1 fruit fly cellular context compared by ENCODE assay signal in the genomic region with DNA sequence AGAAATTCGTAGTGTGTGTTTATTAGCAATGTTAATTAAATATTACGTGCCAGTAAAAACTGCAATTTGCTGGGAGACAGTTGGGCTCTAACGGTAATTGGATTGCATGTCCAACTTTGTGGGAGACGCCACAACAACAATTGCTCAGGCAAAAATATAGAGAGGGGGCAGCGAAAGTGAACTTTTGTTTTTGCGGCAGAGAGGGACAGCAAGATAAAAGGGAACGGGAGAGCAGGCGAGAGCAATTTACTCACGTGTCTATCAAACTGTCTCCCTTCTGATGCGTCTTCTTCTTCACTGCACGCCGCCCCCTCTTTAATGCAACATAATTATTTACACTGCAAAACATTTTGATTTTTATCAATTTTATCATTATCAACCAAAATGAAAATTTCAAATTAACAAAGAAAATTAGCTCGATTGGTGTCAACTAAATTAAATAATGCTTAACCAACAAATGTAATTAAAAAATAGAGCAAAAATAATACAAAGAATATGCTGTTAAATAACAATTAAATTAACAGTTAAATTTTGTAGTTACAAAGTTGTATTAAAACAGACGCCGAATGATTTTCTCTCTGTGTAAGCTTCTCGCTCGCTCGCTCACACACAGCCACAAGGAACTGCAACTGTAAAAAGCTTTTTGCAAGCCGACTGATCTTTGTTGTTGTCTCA.
TF ChIP-seq lines count a peak whose summit lies in the region.

No protein-coding gene starts in this region.

TF ChIP-seq in whole organism, embryonic, 481 proteins besides CTCF, POLR2A, EP300 and RAD21 (continued from another document and continues in another):
- peak; percentile 66 for TF ChIP-seq Ada2b (GFP tag; IDR thresholded peaks at IDR 0.05; lab: Robert Waterston, UW)
- peak; percentile 68 for TF ChIP-seq CG12942 (GFP tag; optimal IDR thresholded peaks at IDR 0.05; lab: Kevin White, UChicago)
- no peak for TF ChIP-seq pan (optimal IDR thresholded peaks at IDR 0.05; lab: Kevin White, UChicago)
- TF ChIP-seq pan (GFP tag; optimal IDR thresholded peaks at IDR 0.05 in 1 of 2, IDR thresholded peaks at IDR 0.05 in 1 of 2): peak in 1 of 2 experiments; percentile 60
- TF ChIP-seq CkIIα-i1 (GFP tag; IDR thresholded peaks at IDR 0.05; lab: Robert Waterston, UW): no peak
- peak; percentile 63; the same call in 2 of the 3 replicates for TF ChIP-seq CG3726 (GFP tag; IDR thresholded peaks at IDR 0.05; lab: Robert Waterston, UW)
- TF ChIP-seq peb (GFP tag; IDR thresholded peaks at IDR 0.05; lab: Robert Waterston, UW): peak; percentile 50; the same call in 1 of the 2 replicates
- TF ChIP-seq unpg (GFP tag; optimal IDR thresholded peaks at IDR 0.05; lab: Kevin White, UChicago): peak; percentile 84
- TF ChIP-seq Kr (GFP tag; optimal IDR thresholded peaks at IDR 0.05; lab: Kevin White, UChicago): no peak
- peak; percentile 84 for TF ChIP-seq gsb-n (tag; optimal IDR thresholded peaks at IDR 0.05; lab: Kevin White, UChicago)
- no peak for TF ChIP-seq amos (GFP tag; IDR thresholded peaks at IDR 0.05; lab: Robert Waterston, UW; ENCODE audit: partially characterized antibody)
- TF ChIP-seq CG10959 (GFP tag; IDR thresholded peaks at IDR 0.05; lab: Robert Waterston, UW): peak; percentile 64
- TF ChIP-seq tll (GFP tag; optimal IDR thresholded peaks at IDR 0.05; lab: Kevin White, UChicago): no peak
- peak; percentile 74 for TF ChIP-seq Atf-2 (GFP tag; optimal IDR thresholded peaks at IDR 0.05; lab: Kevin White, UChicago)
- TF ChIP-seq CG6813 (GFP tag; optimal IDR thresholded peaks at IDR 0.05; lab: Kevin White, UChicago): peak; percentile 66
- TF ChIP-seq yki (optimal IDR thresholded peaks at IDR 0.05; lab: Kevin White, UChicago): no peak
- peak; percentile 39 for TF ChIP-seq Max (GFP tag; optimal IDR thresholded peaks at IDR 0.05; lab: Kevin White, UChicago)
- TF ChIP-seq PHDP (tag; optimal IDR thresholded peaks at IDR 0.05; lab: Kevin White, UChicago): peak; percentile 73
- TF ChIP-seq NFAT (GFP tag; IDR thresholded peaks at IDR 0.05; lab: Robert Waterston, UW): no peak
- no peak for TF ChIP-seq Doc3 (GFP tag; IDR thresholded peaks at IDR 0.05; lab: Robert Waterston, UW; ENCODE audit: partially characterized antibody)
- TF ChIP-seq CG14860 (GFP tag; IDR thresholded peaks at IDR 0.05; lab: Robert Waterston, UW; ENCODE audit: partially characterized antibody): no peak
- peak; percentile 40 for TF ChIP-seq Vsx1 (GFP tag; optimal IDR thresholded peaks at IDR 0.05; lab: Kevin White, UChicago)
- TF ChIP-seq CG17385 (GFP tag; optimal IDR thresholded peaks at IDR 0.05; lab: Kevin White, UChicago): peak; percentile 77
- TF ChIP-seq Dbx (GFP tag; IDR thresholded peaks at IDR 0.05; lab: Robert Waterston, UW): no peak
- TF ChIP-seq CG2129 (GFP tag; IDR thresholded peaks at IDR 0.05; lab: Robert Waterston, UW; ENCODE audit: partially characterized antibody): no peak
- peak; percentile 43 for TF ChIP-seq chn (GFP tag; optimal IDR thresholded peaks at IDR 0.05; lab: Kevin White, UChicago)
- peak; percentile 55 for TF ChIP-seq scrt (GFP tag; optimal IDR thresholded peaks at IDR 0.05; lab: Kevin White, UChicago)
- TF ChIP-seq NK7.1 (GFP tag; optimal IDR thresholded peaks at IDR 0.05; lab: Kevin White, UChicago): no peak
- peak; percentile 55 for TF ChIP-seq CG13123 (GFP tag; optimal IDR thresholded peaks at IDR 0.05; lab: Kevin White, UChicago)
- TF ChIP-seq CG10565 (GFP tag; optimal IDR thresholded peaks at IDR 0.05; lab: Kevin White, UChicago): peak; percentile 13
- TF ChIP-seq sob (GFP tag; IDR thresholded peaks at IDR 0.05; lab: Robert Waterston, UW): peak; percentile 64
- TF ChIP-seq Hsf (GFP tag; optimal IDR thresholded peaks at IDR 0.05; lab: Kevin White, UChicago): peak; percentile 72
- TF ChIP-seq CG12769 (tag; optimal IDR thresholded peaks at IDR 0.05; lab: Kevin White, UChicago): no peak
- TF ChIP-seq CG10321 (GFP tag; IDR thresholded peaks at IDR 0.05; lab: Robert Waterston, UW): peak; percentile 15; the same call in 1 of the 2 replicates
- peak; percentile 50; the same call in 1 of the 2 replicates for TF ChIP-seq CG5953 (GFP tag; IDR thresholded peaks at IDR 0.05; lab: Robert Waterston, UW)
- peak; percentile 64 for TF ChIP-seq Hr3 (GFP tag; optimal IDR thresholded peaks at IDR 0.05; lab: Kevin White, UChicago)
- TF ChIP-seq tgo (GFP tag; IDR thresholded peaks at IDR 0.05; lab: Robert Waterston, UW): peak; percentile 41; the same call in 1 of the 3 replicates
- TF ChIP-seq hbn (GFP tag; IDR thresholded peaks at IDR 0.05; lab: Robert Waterston, UW; ENCODE audit: partially characterized antibody): no peak
- no peak for TF ChIP-seq CG11085 (GFP tag; IDR thresholded peaks at IDR 0.05; lab: Robert Waterston, UW)
- no peak for TF ChIP-seq B-H2 (GFP tag; optimal IDR thresholded peaks at IDR 0.05; lab: Kevin White, UChicago)
- no peak for TF ChIP-seq CG7357 (GFP tag; IDR thresholded peaks at IDR 0.05; lab: Robert Waterston, UW)
- TF ChIP-seq CG12391 (tag; optimal IDR thresholded peaks at IDR 0.05; lab: Kevin White, UChicago): peak; percentile 88
- TF ChIP-seq Bteb2 (GFP tag; optimal IDR thresholded peaks at IDR 0.05; lab: Kevin White, UChicago): peak; percentile 45
- peak; percentile 69 for TF ChIP-seq CG18619 (GFP tag; optimal IDR thresholded peaks at IDR 0.05; lab: Kevin White, UChicago)
- peak; percentile 33 for TF ChIP-seq CG6854 (GFP tag; optimal IDR thresholded peaks at IDR 0.05; lab: Kevin White, UChicago)
- TF ChIP-seq oc (tag; optimal IDR thresholded peaks at IDR 0.05; lab: Kevin White, UChicago): peak; percentile 81
- TF ChIP-seq gt (GFP tag; IDR thresholded peaks at IDR 0.05; lab: Robert Waterston, UW): 0 out of 2 replicates have a peak, but pooled peaks have one; percentile 52
- no peak for TF ChIP-seq psq (GFP tag; optimal IDR thresholded peaks at IDR 0.05; lab: Kevin White, UChicago)
- TF ChIP-seq Dll (GFP tag; IDR thresholded peaks at IDR 0.05; lab: Robert Waterston, UW; ENCODE audit: partially characterized antibody): no peak
- no peak for TF ChIP-seq disco-r (GFP tag; optimal IDR thresholded peaks at IDR 0.05; lab: Kevin White, UChicago)
- TF ChIP-seq dimm (GFP tag; IDR thresholded peaks at IDR 0.05; lab: Robert Waterston, UW): peak; percentile 30; the same call in 1 of the 2 replicates
- no peak for TF ChIP-seq Hand (GFP tag; optimal IDR thresholded peaks at IDR 0.05; lab: Kevin White, UChicago)
- TF ChIP-seq Side (GFP tag; optimal IDR thresholded peaks at IDR 0.05; lab: Kevin White, UChicago): peak; percentile 38
- TF ChIP-seq zfh2 (GFP tag; optimal IDR thresholded peaks at IDR 0.05; lab: Kevin White, UChicago): no peak
- TF ChIP-seq CG17359 (tag; optimal IDR thresholded peaks at IDR 0.05; lab: Kevin White, UChicago): peak; percentile 94
- peak; percentile 61; the same call in 1 of the 3 replicates for TF ChIP-seq jigr1 (GFP tag; IDR thresholded peaks at IDR 0.05; lab: Robert Waterston, UW)
- peak; percentile 87 for TF ChIP-seq bcd (GFP tag; optimal IDR thresholded peaks at IDR 0.05; lab: Kevin White, UChicago)
- peak; percentile 39 for TF ChIP-seq pum (GFP tag; optimal IDR thresholded peaks at IDR 0.05; lab: Kevin White, UChicago)
- TF ChIP-seq CG14050 (GFP tag; IDR thresholded peaks at IDR 0.05; lab: Robert Waterston, UW): peak; percentile 69
- TF ChIP-seq sug (tag; optimal IDR thresholded peaks at IDR 0.05; lab: Kevin White, UChicago): peak; percentile 35
- TF ChIP-seq nom (GFP tag; optimal IDR thresholded peaks at IDR 0.05; lab: Kevin White, UChicago): peak; percentile 84
- peak; percentile 98 for TF ChIP-seq Blimp-1 (GFP tag; optimal IDR thresholded peaks at IDR 0.05; lab: Kevin White, UChicago)
- TF ChIP-seq salm (tag; optimal IDR thresholded peaks at IDR 0.05; lab: Kevin White, UChicago): peak; percentile 58
- peak; percentile 90 for TF ChIP-seq Asciz (GFP tag; optimal IDR thresholded peaks at IDR 0.05; lab: Kevin White, UChicago)
- no peak for TF ChIP-seq Bdp1 (GFP tag; optimal IDR thresholded peaks at IDR 0.05; lab: Kevin White, UChicago)
- TF ChIP-seq run (tag; optimal IDR thresholded peaks at IDR 0.05; lab: Kevin White, UChicago): peak; percentile 66
- TF ChIP-seq CG14441 (GFP tag; IDR thresholded peaks at IDR 0.05; lab: Robert Waterston, UW): peak; percentile 71
- TF ChIP-seq Ssrp (tag; optimal IDR thresholded peaks at IDR 0.05; lab: Kevin White, UChicago): peak; percentile 90
- peak; percentile 12 for TF ChIP-seq kni (GFP tag; optimal IDR thresholded peaks at IDR 0.05; lab: Kevin White, UChicago)
- TF ChIP-seq CG15479 (GFP tag; optimal IDR thresholded peaks at IDR 0.05; lab: Kevin White, UChicago): no peak
- TF ChIP-seq CG3995 (GFP tag; optimal IDR thresholded peaks at IDR 0.05; lab: Kevin White, UChicago): peak; percentile 7
- no peak for TF ChIP-seq wek (GFP tag; optimal IDR thresholded peaks at IDR 0.05; lab: Kevin White, UChicago)
- TF ChIP-seq gem (tag; optimal IDR thresholded peaks at IDR 0.05; lab: Kevin White, UChicago): peak; percentile 93
- peak; percentile 72 for TF ChIP-seq CG18764 (GFP tag; optimal IDR thresholded peaks at IDR 0.05; lab: Kevin White, UChicago)
- TF ChIP-seq ERR (GFP tag; optimal IDR thresholded peaks at IDR 0.05; lab: Kevin White, UChicago): no peak
- peak; percentile 20; the same call in 1 of the 2 replicates for TF ChIP-seq CG9932 (GFP tag; IDR thresholded peaks at IDR 0.05; lab: Robert Waterston, UW)
- TF ChIP-seq CG2889 (GFP tag; IDR thresholded peaks at IDR 0.05; lab: Robert Waterston, UW): peak; percentile 40; the same call in 1 of the 3 replicates
- no peak for TF ChIP-seq br (optimal IDR thresholded peaks at IDR 0.05; lab: Kevin White, UChicago)
- 0 out of 2 replicates have a peak, but pooled peaks have one; percentile 19 for TF ChIP-seq MBD-R2 (GFP tag; IDR thresholded peaks at IDR 0.05; lab: Robert Waterston, UW)
- no peak for TF ChIP-seq gce (GFP tag; IDR thresholded peaks at IDR 0.05; lab: Robert Waterston, UW)
- TF ChIP-seq cato (GFP tag; optimal IDR thresholded peaks at IDR 0.05; lab: Kevin White, UChicago; ENCODE audit: borderline replicate concordance): peak; percentile 54
- TF ChIP-seq CG14667 (GFP tag; IDR thresholded peaks at IDR 0.05; lab: Robert Waterston, UW): peak; percentile 42; the same call in 1 of the 2 replicates
- TF ChIP-seq dmrt11E (tag; optimal IDR thresholded peaks at IDR 0.05; lab: Kevin White, UChicago): peak; percentile 87
- no peak for TF ChIP-seq bigmax (GFP tag; optimal IDR thresholded peaks at IDR 0.05; lab: Kevin White, UChicago)
- TF ChIP-seq bowl (GFP tag; IDR thresholded peaks at IDR 0.05; lab: Robert Waterston, UW): 0 out of 2 replicates have a peak, but pooled peaks have one; percentile 43
- peak; percentile 35 for TF ChIP-seq dm (GFP tag; optimal IDR thresholded peaks at IDR 0.05; lab: Kevin White, UChicago)
- peak; percentile 79 for TF ChIP-seq Spps (tag; optimal IDR thresholded peaks at IDR 0.05; lab: Kevin White, UChicago)
- TF ChIP-seq slbo (GFP tag; IDR thresholded peaks at IDR 0.05; lab: Robert Waterston, UW): peak; percentile 60
- peak; percentile 61 for TF ChIP-seq CG1647 (GFP tag; optimal IDR thresholded peaks at IDR 0.05; lab: Kevin White, UChicago)
- no peak for TF ChIP-seq CG1832 (GFP tag; optimal IDR thresholded peaks at IDR 0.05; lab: Kevin White, UChicago)
- TF ChIP-seq Gsc (GFP tag; IDR thresholded peaks at IDR 0.05; lab: Robert Waterston, UW): peak; percentile 62
- TF ChIP-seq sqz (GFP tag; optimal IDR thresholded peaks at IDR 0.05; lab: Kevin White, UChicago): peak; percentile 83
- peak; percentile 45 for TF ChIP-seq CG2116 (GFP tag; optimal IDR thresholded peaks at IDR 0.05; lab: Kevin White, UChicago)
- TF ChIP-seq ATbp (GFP tag; optimal IDR thresholded peaks at IDR 0.05; lab: Kevin White, UChicago): peak; percentile 77
- peak; percentile 76 for TF ChIP-seq wor (GFP tag; IDR thresholded peaks at IDR 0.05; lab: Robert Waterston, UW)
- peak; percentile 58 for TF ChIP-seq NC2α (GFP tag; optimal IDR thresholded peaks at IDR 0.05; lab: Kevin White, UChicago)
- TF ChIP-seq CG13775 (GFP tag; optimal IDR thresholded peaks at IDR 0.05; lab: Kevin White, UChicago): peak; percentile 59
- TF ChIP-seq Rfx (GFP tag; IDR thresholded peaks at IDR 0.05; lab: Robert Waterston, UW): peak; percentile 58
- TF ChIP-seq bsh (GFP tag; optimal IDR thresholded peaks at IDR 0.05; lab: Kevin White, UChicago): peak; percentile 77 to 86
- TF ChIP-seq stc (GFP tag; IDR thresholded peaks at IDR 0.05; lab: Robert Waterston, UW): peak; percentile 86
- TF ChIP-seq CG13287 (GFP tag; IDR thresholded peaks at IDR 0.05; lab: Robert Waterston, UW; ENCODE audit: partially characterized antibody): no peak
- TF ChIP-seq zf30C (GFP tag; optimal IDR thresholded peaks at IDR 0.05; lab: Kevin White, UChicago): peak; percentile 80
- TF ChIP-seq CG10147 (GFP tag; optimal IDR thresholded peaks at IDR 0.05; lab: Kevin White, UChicago): peak; percentile 72
- TF ChIP-seq CG16779 (GFP tag; IDR thresholded peaks at IDR 0.05; lab: Robert Waterston, UW): no peak
- TF ChIP-seq btn (GFP tag; optimal IDR thresholded peaks at IDR 0.05; lab: Kevin White, UChicago): no peak
- TF ChIP-seq ken (GFP tag; IDR thresholded peaks at IDR 0.05; lab: Robert Waterston, UW): peak; percentile 63; the same call in 2 of the 3 replicates
- TF ChIP-seq kay (GFP tag; optimal IDR thresholded peaks at IDR 0.05; lab: Kevin White, UChicago): peak; percentile 70
- TF ChIP-seq HmgZ (tag; optimal IDR thresholded peaks at IDR 0.05; lab: Kevin White, UChicago): peak; percentile 4
- TF ChIP-seq CG2199 (GFP tag; IDR thresholded peaks at IDR 0.05; lab: Robert Waterston, UW): no peak
- peak; percentile 30 for TF ChIP-seq pros (GFP tag; optimal IDR thresholded peaks at IDR 0.05; lab: Kevin White, UChicago)
- peak; percentile 65 for TF ChIP-seq Atf3 (GFP tag; optimal IDR thresholded peaks at IDR 0.05; lab: Kevin White, UChicago)
- TF ChIP-seq Deaf1 (tag; optimal IDR thresholded peaks at IDR 0.05; lab: Kevin White, UChicago): peak; percentile 67
- TF ChIP-seq CG1024 (GFP tag; IDR thresholded peaks at IDR 0.05; lab: Robert Waterston, UW): no peak; the same call in 1 of the 2 replicates
- TF ChIP-seq MTF-1 (GFP tag; optimal IDR thresholded peaks at IDR 0.05; lab: Kevin White, UChicago; ENCODE audit: borderline replicate concordance): peak; percentile 34
- TF ChIP-seq Oaz (GFP tag; IDR thresholded peaks at IDR 0.05; lab: Robert Waterston, UW): no peak
- TF ChIP-seq Trl (optimal IDR thresholded peaks at IDR 0.05; lab: Kevin White, UChicago): peak; percentile 36 to 56
- peak; percentile 15 for TF ChIP-seq Trl (GFP tag; optimal IDR thresholded peaks at IDR 0.05; lab: Kevin White, UChicago)
- no peak for TF ChIP-seq ham (GFP tag; IDR thresholded peaks at IDR 0.05; lab: Robert Waterston, UW)
- TF ChIP-seq Sin3A (optimal IDR thresholded peaks at IDR 0.05; lab: Kevin White, UChicago): no peak
- TF ChIP-seq ranshi (GFP tag; IDR thresholded peaks at IDR 0.05; lab: Robert Waterston, UW): peak; percentile 66; the same call in 1 of the 2 replicates
- peak; percentile 50 for TF ChIP-seq CG6683 (GFP tag; optimal IDR thresholded peaks at IDR 0.05; lab: Kevin White, UChicago)
